Worm (Caenorhabditis elegans): ENCODE measurements around the gene T24H10.1.

ce11 chrII:9116404-9116803, 17.2 kb downstream of the T24H10.1 start:
- TF ChIP-seq cog-1 (tag; optimal IDR thresholded peaks at IDR 0.05) (no peak), tab-1 (GFP tag; IDR thresholded peaks at IDR 0.05) (no peak)
